Worm (Caenorhabditis elegans) whole organism, early embryonic: ENCODE results near the gene ztf-31.

Experiments
- B0310.2 ChIP-seq: sonication (generic microtip); optimal IDR thresholded peaks from 2 replicates; lab custom pipeline; 2016; ENCODE audit warnings: mild to moderate bottlenecking, missing genetic modification characterization, missing compliant biosample characterization
- F13C5.2 ChIP-seq: sonication (generic microtip); optimal IDR thresholded peaks from 2 replicates; lab custom pipeline; 2017; ENCODE audit warnings: mild to moderate bottlenecking, missing genetic modification characterization, inconsistent platforms, missing compliant biosample characterization
- ama-1 ChIP-seq: fragments of 150-350 bp; optimal IDR thresholded peaks from 2 replicates; lab custom pipeline; 2014
- ceh-13 ChIP-seq: fragments of 200-800 bp; sonication (Bioruptor generic); optimal IDR thresholded peaks from 2 replicates; lab custom pipeline; 2018; ENCODE audit warnings: mild to moderate bottlenecking, missing genetic modification characterization, missing compliant biosample characterization
- ceh-36 ChIP-seq: sonication (generic microtip); optimal IDR thresholded peaks from 2 replicates; lab custom pipeline; 2016; ENCODE audit warnings: missing genetic modification characterization, inconsistent platforms, missing compliant biosample characterization
- ets-7 ChIP-seq: sonication (generic microtip); optimal IDR thresholded peaks from 2 replicates; lab custom pipeline; 2016; ENCODE audit warnings: missing genotype, missing genetic modification characterization, missing compliant biosample characterization
- flt-1 ChIP-seq: fragments of 200-800 bp; sonication (Bioruptor generic); IDR thresholded peaks from 2 replicates; pipeline ENCODE4 v1.3.6; 2022; ENCODE audit warnings: missing genetic modification characterization, missing compliant biosample characterization
- hmbx-1 ChIP-seq: sonication (generic microtip); optimal IDR thresholded peaks from 2 replicates; lab custom pipeline; 2016; ENCODE audit warnings: mild to moderate bottlenecking, missing genetic modification characterization, missing compliant biosample characterization
- hmg-4 ChIP-seq: fragments of 200-800 bp; sonication (Bioruptor generic); optimal IDR thresholded peaks from 2 replicates; lab custom pipeline; 2018; ENCODE audit warnings: mild to moderate bottlenecking, missing genetic modification characterization, missing compliant biosample characterization
- hnd-1 ChIP-seq: sonication (generic microtip); optimal IDR thresholded peaks from 2 replicates; lab custom pipeline; 2016; ENCODE audit warnings: missing genetic modification characterization, missing compliant biosample characterization
- pes-1 ChIP-seq: fragments of 200-800 bp; sonication (Bioruptor generic); IDR thresholded peaks from 2 replicates; pipeline ENCODE4 v1.3.6; 2022; ENCODE audit warnings: missing genetic modification reagents, missing genetic modification characterization, missing compliant biosample characterization
- scrt-1 ChIP-seq: fragments of 200-800 bp; sonication (Bioruptor generic); IDR thresholded peaks from 2 replicates; pipeline ENCODE4 v1.3.6; 2022; ENCODE audit warnings: missing genetic modification characterization, missing compliant biosample characterization
- tbx-11 ChIP-seq: fragments of 200-800 bp; sonication (Bioruptor generic); IDR thresholded peaks from 2 replicates; pipeline ENCODE4 v1.3.6; 2022; ENCODE audit warnings: missing genetic modification characterization, missing compliant biosample characterization
- tbx-37 ChIP-seq: fragments of 200-800 bp; sonication (Bioruptor generic); conservative IDR thresholded peaks from 2 replicates; pipeline ENCODE4 v1.3.6; 2022; ENCODE audit warnings: missing genetic modification reagents, missing genetic modification characterization, missing compliant biosample characterization

ce11 chrIII:7221103-7221502 is 20.1 kb upstream of the ztf-31 start:
- TF ChIP-seq F13C5.2 (tag; lab: Kevin White, UChicago) (no peak), ceh-13 (GFP tag; lab: Kevin White, UChicago) (no peak), B0310.2 (tag; lab: Kevin White, UChicago) (no peak), hnd-1 (no peak), hmg-4 (GFP tag; lab: Kevin White, UChicago) (no peak), pes-1 (no peak), ama-1 (lab: Kevin White, UChicago) (no peak), tbx-11 (GFP tag; lab: Robert Waterston, UW) (no peak), flt-1 (GFP tag; lab: Robert Waterston, UW) (no peak), hmbx-1 (tag; lab: Kevin White, UChicago) (no peak), scrt-1 (no peak), tbx-37 (no peak), ceh-36 (tag; lab: Kevin White, UChicago) (no peak), ets-7 (no peak)
